Worm (Caenorhabditis elegans) whole organism, young adult: Measurements from ENCODE around the gene C02E7.7.
A peak's percentile ranks its signal among the peaks of the same experiment; 100 is the strongest.

ENCODE experiments used
- B0019.2 ChIP-seq: fragments of 200-800 bp; sonication (Bioruptor generic); conservative IDR thresholded peaks from 2 replicates; pipeline ENCODE4 v1.3.6; 2022; ENCODE audit warnings: missing genetic modification reagents, missing genetic modification characterization, missing compliant biosample characterization
- B0035.1 ChIP-seq: sonication (generic microtip); optimal IDR thresholded peaks from 2 replicates; lab custom pipeline; 2016; ENCODE audit warnings: missing genetic modification characterization, mild to moderate bottlenecking, missing compliant biosample characterization, missing genotype, missing genetic modification reagents
- B0336.3 ChIP-seq: fragments of 200-800 bp; sonication (Bioruptor generic); IDR thresholded peaks from 2 replicates; pipeline ENCODE4 v1.3.6; 2022; ENCODE audit warnings: missing genetic modification characterization, missing compliant biosample characterization
- F37B4.10 ChIP-seq: fragments of 200-800 bp; sonication (Bioruptor generic); IDR thresholded peaks from 2 replicates; pipeline ENCODE4 v1.3.6; 2022; ENCODE audit warnings: missing genetic modification characterization, missing compliant biosample characterization
- F39B2.1 ChIP-seq: fragments of 200-800 bp; sonication (Bioruptor generic); IDR thresholded peaks from 2 replicates; pipeline ENCODE4 v1.3.6; 2022; ENCODE audit warnings: missing genetic modification reagents, missing genetic modification characterization, missing compliant biosample characterization
- K11D2.4 ChIP-seq: fragments of 200-800 bp; sonication (Bioruptor generic); IDR thresholded peaks from 2 replicates; pipeline ENCODE4 v1.3.6; 2022; ENCODE audit warnings: missing genetic modification reagents, missing genetic modification characterization, missing compliant biosample characterization
- K12H6.12 ChIP-seq: fragments of 200-800 bp; sonication (Bioruptor generic); optimal IDR thresholded peaks from 2 replicates; lab custom pipeline; 2018; ENCODE audit warnings: mild to moderate bottlenecking, missing genetic modification characterization, missing compliant biosample characterization
- T07F8.4 ChIP-seq: sonication (generic microtip); optimal IDR thresholded peaks from 2 replicates; lab custom pipeline; 2016; ENCODE audit warnings: mild to moderate bottlenecking, missing genetic modification characterization, moderate library complexity, missing compliant biosample characterization
- T26A5.8 ChIP-seq: sonication (generic microtip); optimal IDR thresholded peaks from 2 replicates; lab custom pipeline; 2016; ENCODE audit warnings: missing genetic modification characterization, missing compliant biosample characterization
- Y53G8AR.9 ChIP-seq: fragments of 200-800 bp; sonication (Bioruptor generic); conservative IDR thresholded peaks from 2 replicates; pipeline ENCODE4 v1.3.6; 2022; ENCODE audit warnings: missing genetic modification reagents, missing genetic modification characterization, missing compliant biosample characterization
- Y95B8A.8 ChIP-seq: fragments of 200-800 bp; sonication (Bioruptor generic); IDR thresholded peaks from 2 replicates; pipeline ENCODE4 v1.3.6; 2022; ENCODE audit warnings: missing genetic modification reagents, missing genetic modification characterization, missing compliant biosample characterization
- ama-1 ChIP-seq, 3 experiments: fragments of 150-350 bp in 1 of 3; sonication (generic microtip) in 2 of 3; optimal IDR thresholded peaks; 2 replicates each; lab custom pipeline; 2014 to 2018; ENCODE audit warnings: missing biosample characterization in 2 of 3, missing genetic modification characterization in 2 of 3, missing genetic modification reagents in 2 of 3
- atf-7 ChIP-seq: sonication (generic microtip); optimal IDR thresholded peaks from 2 replicates; lab custom pipeline; 2017; ENCODE audit warnings: mild to moderate bottlenecking, missing genetic modification characterization, missing compliant biosample characterization
- attf-3 ChIP-seq: fragments of 200-800 bp; sonication (Bioruptor generic); conservative IDR thresholded peaks from 2 replicates; pipeline ENCODE4 v1.3.6; 2022; ENCODE audit warnings: missing genetic modification reagents, missing genetic modification characterization, missing compliant biosample characterization
- attf-6 ChIP-seq: fragments of 200-800 bp; sonication (Bioruptor generic); IDR thresholded peaks from 2 replicates; pipeline ENCODE4 v1.3.6; 2022; ENCODE audit warnings: missing genetic modification reagents, missing genetic modification characterization, missing compliant biosample characterization
- ccch-3 ChIP-seq: fragments of 200-800 bp; sonication (Bioruptor generic); optimal IDR thresholded peaks from 2 replicates; lab custom pipeline; 2018; ENCODE audit warnings: mild to moderate bottlenecking, missing genetic modification characterization, missing compliant biosample characterization
- cebp-2 ChIP-seq: fragments of 200-800 bp; sonication (Bioruptor generic); IDR thresholded peaks from 2 replicates; pipeline ENCODE4 v1.3.6; 2022; ENCODE audit warnings: missing genetic modification characterization, missing compliant biosample characterization
- ceh-79 ChIP-seq: sonication (generic microtip); optimal IDR thresholded peaks from 2 replicates; lab custom pipeline; 2017; ENCODE audit warnings: mild to moderate bottlenecking, missing genetic modification characterization, missing compliant biosample characterization
- chd-7 ChIP-seq: sonication (generic microtip); optimal IDR thresholded peaks from 2 replicates; lab custom pipeline; 2016; ENCODE audit warnings: mild to moderate bottlenecking, missing genetic modification characterization, moderate library complexity, missing compliant biosample characterization
- die-1 ChIP-seq: sonication (generic microtip); optimal IDR thresholded peaks from 2 replicates; lab custom pipeline; 2016; ENCODE audit warnings: missing genotype, mild to moderate bottlenecking, missing genetic modification characterization, missing compliant biosample characterization
- dpff-1 ChIP-seq: sonication (generic microtip); optimal IDR thresholded peaks from 2 replicates; lab custom pipeline; 2017; ENCODE audit warnings: mild to moderate bottlenecking, missing genetic modification characterization, missing compliant biosample characterization
- egl-44 ChIP-seq: fragments of 200-800 bp; sonication (Bioruptor generic); IDR thresholded peaks from 2 replicates; pipeline ENCODE4 v1.3.6; 2022; ENCODE audit warnings: missing genetic modification reagents, missing genetic modification characterization, missing compliant biosample characterization
- him-1 ChIP-seq: sonication (generic microtip); optimal IDR thresholded peaks from 2 replicates; lab custom pipeline; 2016; ENCODE audit warnings: missing genotype, missing genetic modification reagents, missing genetic modification characterization, missing compliant biosample characterization
- hlh-26 ChIP-seq: fragments of 200-800 bp; sonication (Bioruptor generic); conservative IDR thresholded peaks from 2 replicates; pipeline ENCODE4 v1.3.6; 2022; ENCODE audit warnings: missing genetic modification reagents, missing genetic modification characterization, missing compliant biosample characterization
- hrde-1 ChIP-seq: sonication (generic microtip); optimal IDR thresholded peaks from 2 replicates; lab custom pipeline; 2016; ENCODE audit warnings: missing genetic modification characterization, mild to moderate bottlenecking, missing compliant biosample characterization, moderate library complexity, missing genotype, missing genetic modification reagents, borderline replicate concordance
- lag-1 ChIP-seq: fragments of 200-800 bp; sonication (Bioruptor generic); IDR thresholded peaks from 2 replicates; pipeline ENCODE4 v1.3.6; 2022; ENCODE audit warnings: missing genetic modification reagents, missing genetic modification characterization, missing compliant biosample characterization
- let-526 ChIP-seq: fragments of 200-800 bp; sonication (Bioruptor generic); IDR thresholded peaks from 2 replicates; pipeline ENCODE4 v1.3.6; 2022; ENCODE audit warnings: missing genetic modification reagents, missing genetic modification characterization, missing compliant biosample characterization
- lin-35 ChIP-seq, 3 experiments: fragments of 150-350 bp in 2 of 3; sonication (generic microtip) in 1 of 3; optimal IDR thresholded peaks; 2 replicates each; lab custom pipeline; 2014 to 2018; ENCODE audit warnings: missing biosample characterization in 3 of 3, missing genetic modification characterization in 3 of 3, missing genetic modification reagents in 3 of 3
- lin-40 ChIP-seq: sonication (generic microtip); optimal IDR thresholded peaks from 2 replicates; lab custom pipeline; 2016; ENCODE audit warnings: missing genetic modification characterization, mild to moderate bottlenecking, missing compliant biosample characterization, missing genotype, missing genetic modification reagents
- lir-1 ChIP-seq: fragments of 200-800 bp; sonication (Bioruptor generic); conservative IDR thresholded peaks from 2 replicates; pipeline ENCODE4 v1.3.6; 2022; ENCODE audit warnings: missing genetic modification reagents, missing genetic modification characterization, missing compliant biosample characterization
- madf-10 ChIP-seq: sonication (generic microtip); optimal IDR thresholded peaks from 2 replicates; lab custom pipeline; 2016; ENCODE audit warnings: mild to moderate bottlenecking, missing genetic modification characterization, missing compliant biosample characterization
- madf-3 ChIP-seq: fragments of 200-800 bp; sonication (Bioruptor generic); IDR thresholded peaks from 2 replicates; pipeline ENCODE4 v1.3.6; 2022; ENCODE audit warnings: missing genetic modification reagents, missing genetic modification characterization, missing compliant biosample characterization
- madf-8 ChIP-seq: fragments of 200-800 bp; sonication (Bioruptor generic); conservative IDR thresholded peaks from 2 replicates; pipeline ENCODE4 v1.3.6; 2022; ENCODE audit warnings: missing genetic modification reagents, missing genetic modification characterization, missing compliant biosample characterization
- mcd-1 ChIP-seq: fragments of 200-800 bp; sonication (Bioruptor generic); IDR thresholded peaks from 2 replicates; pipeline ENCODE4 v1.3.6; 2022; ENCODE audit warnings: missing genetic modification reagents, missing genetic modification characterization, missing compliant biosample characterization
- mxl-1 ChIP-seq: sonication (generic microtip); optimal IDR thresholded peaks from 2 replicates; lab custom pipeline; 2016; ENCODE audit warnings: missing genetic modification characterization, missing compliant biosample characterization
- nfya-1 ChIP-seq: sonication (generic microtip); optimal IDR thresholded peaks from 2 replicates; lab custom pipeline; 2017; ENCODE audit warnings: antibody characterized with exemption, missing compliant biosample characterization, missing genetic modification characterization, borderline replicate concordance; ENCODE audit not compliant: insufficient read depth
- nfya-2 ChIP-seq: fragments of 200-800 bp; sonication (Bioruptor generic); IDR thresholded peaks from 2 replicates; pipeline ENCODE4 v1.3.6; 2022; ENCODE audit warnings: missing genetic modification reagents, missing genetic modification characterization, missing compliant biosample characterization
- nfyb-1 ChIP-seq: fragments of 200-800 bp; sonication (Bioruptor generic); IDR thresholded peaks from 2 replicates; pipeline ENCODE4 v1.3.6; 2022; ENCODE audit warnings: missing genetic modification reagents, missing genetic modification characterization, missing compliant biosample characterization
- repo-1 ChIP-seq: sonication (generic microtip); optimal IDR thresholded peaks from 2 replicates; lab custom pipeline; 2017; ENCODE audit warnings: mild to moderate bottlenecking, missing genetic modification characterization, missing compliant biosample characterization
- snpc-4 ChIP-seq, 5 experiments: fragments of 150-350 bp in 1 of 5; sonication (generic microtip) in 4 of 5; optimal IDR thresholded peaks; 2 replicates each; lab custom pipeline; 2014 to 2018; ENCODE audit warnings: missing genetic modification characterization in 5 of 5, missing biosample characterization in 3 of 5, antibody characterized with exemption in 2 of 5, mild to moderate bottlenecking in 2 of 5, missing compliant biosample characterization in 2 of 5, missing genotype in 2 of 5, moderate library complexity in 2 of 5, missing genetic modification reagents in 1 of 5
- sptf-2 ChIP-seq: fragments of 200-800 bp; sonication (Bioruptor generic); optimal IDR thresholded peaks from 2 replicates; lab custom pipeline; 2018; ENCODE audit warnings: mild to moderate bottlenecking, missing genetic modification characterization, missing compliant biosample characterization
- tbp1 ChIP-seq: fragments of 200-800 bp; sonication (Bioruptor generic); optimal IDR thresholded peaks from 2 replicates; lab custom pipeline; 2018; ENCODE audit warnings: mild to moderate bottlenecking, missing genetic modification characterization, missing compliant biosample characterization
- tbx-9 ChIP-seq: sonication (generic microtip); optimal IDR thresholded peaks from 2 replicates; lab custom pipeline; 2016; ENCODE audit warnings: borderline replicate concordance, missing genetic modification characterization, inconsistent platforms, missing compliant biosample characterization
- unc-62 ChIP-seq: fragments of 150-350 bp; optimal IDR thresholded peaks from 2 replicates; lab custom pipeline; 2014; ENCODE audit warnings: missing biosample characterization, missing genetic modification reagents, missing genetic modification characterization
- zim-3 ChIP-seq: sonication (generic microtip); optimal IDR thresholded peaks from 2 replicates; lab custom pipeline; 2017; ENCODE audit warnings: mild to moderate bottlenecking, missing genetic modification characterization, moderate library complexity, missing compliant biosample characterization
- ztf-22 ChIP-seq: fragments of 200-800 bp; sonication (Bioruptor generic); optimal IDR thresholded peaks from 2 replicates; lab custom pipeline; 2018; ENCODE audit warnings: mild to moderate bottlenecking, missing genetic modification characterization, moderate library complexity, missing compliant biosample characterization
- ztf-26 ChIP-seq: sonication (generic microtip); optimal IDR thresholded peaks from 2 replicates; lab custom pipeline; 2017; ENCODE audit warnings: missing genetic modification characterization, missing compliant biosample characterization
- ztf-3 ChIP-seq: fragments of 200-800 bp; sonication (Bioruptor generic); optimal IDR thresholded peaks from 2 replicates; lab custom pipeline; 2018; ENCODE audit warnings: mild to moderate bottlenecking, missing genetic modification characterization, missing compliant biosample characterization

Gene C02E7.7

ce11 chrV:4889976-4890479 is 28.3 kb downstream of the C02E7.7 start, which contains the start of gene T19H12.2 (continued):
- peak; percentile 59; the same call in 1 of the 2 replicates for TF ChIP-seq nfyb-1 (GFP tag; lab: Robert Waterston, UW)
- no peak for TF ChIP-seq let-526 (GFP tag; lab: Robert Waterston, UW)
- peak; percentile 63; the same call in 1 of the 2 replicates for TF ChIP-seq B0336.3 (GFP tag; lab: Robert Waterston, UW)
- no peak for TF ChIP-seq ceh-79 (tag; lab: Kevin White, UChicago)
- TF ChIP-seq ccch-3 (GFP tag; lab: Kevin White, UChicago), result no peak
- TF ChIP-seq unc-62 (GFP tag; lab: Kevin White, UChicago), result no peak
- TF ChIP-seq lin-35 (GFP tag; optimal IDR thresholded peaks at IDR 0.05; lab: Kevin White, UChicago), result peak in 2 of 3 experiments; percentile 58 to 93
- no peak for TF ChIP-seq die-1
- no peak for TF ChIP-seq lag-1
- TF ChIP-seq tbp1 (GFP tag; lab: Kevin White, UChicago), result peak; percentile 66
- TF ChIP-seq snpc-4 (GFP tag; optimal IDR thresholded peaks at IDR 0.05; lab: Kevin White, UChicago), result peak; percentile 58
- TF ChIP-seq snpc-4 (tag; optimal IDR thresholded peaks at IDR 0.05; lab: Kevin White, UChicago), result peak in 3 of 4 experiments; percentile 32 to 70 (median 62)
- no peak for TF ChIP-seq mxl-1 (tag; lab: Kevin White, UChicago)
- TF ChIP-seq repo-1 (tag; lab: Kevin White, UChicago), result no peak
- TF ChIP-seq hrde-1 (tag; lab: Kevin White, UChicago), result peak; percentile 41
- TF ChIP-seq F39B2.1 (GFP tag; lab: Robert Waterston, UW), result 0 out of 2 replicates have a peak, but pooled peaks have one; percentile 54
- peak; percentile 67 for TF ChIP-seq attf-3 (GFP tag; lab: Robert Waterston, UW)
- TF ChIP-seq attf-6, result peak; percentile 41; the same call in 1 of the 2 replicates
- peak; percentile 71; the same call in 1 of the 2 replicates for TF ChIP-seq lir-1 (GFP tag; lab: Robert Waterston, UW)
- peak; percentile 97 for TF ChIP-seq mcd-1 (GFP tag; lab: Robert Waterston, UW)
- no peak for TF ChIP-seq chd-7 (tag; lab: Kevin White, UChicago)
- no peak for TF ChIP-seq zim-3 (tag; lab: Kevin White, UChicago)
- no peak for TF ChIP-seq cebp-2 (GFP tag; lab: Robert Waterston, UW)
- no peak for TF ChIP-seq T26A5.8 (tag; lab: Kevin White, UChicago)
- TF ChIP-seq K12H6.12 (tag; lab: Kevin White, UChicago), result no peak
- TF ChIP-seq hlh-26 (GFP tag; lab: Robert Waterston, UW), result no peak
- no peak for TF ChIP-seq atf-7 (tag; lab: Kevin White, UChicago)
- TF ChIP-seq ama-1 (optimal IDR thresholded peaks at IDR 0.05; lab: Kevin White, UChicago), result no peak
- TF ChIP-seq ama-1 (GFP tag; optimal IDR thresholded peaks at IDR 0.05; lab: Kevin White, UChicago), result no peak
- no peak for TF ChIP-seq tbx-9 (tag; lab: Kevin White, UChicago)
- no peak for TF ChIP-seq ztf-22 (GFP tag; lab: Kevin White, UChicago)
- no peak for TF ChIP-seq B0035.1 (tag; lab: Kevin White, UChicago)
- TF ChIP-seq lin-40 (tag; lab: Kevin White, UChicago), result no peak
- no peak for TF ChIP-seq sptf-2
- no peak for TF ChIP-seq K11D2.4 (GFP tag; lab: Robert Waterston, UW)
- TF ChIP-seq dpff-1, result no peak
- TF ChIP-seq Y53G8AR.9, result peak; percentile 78
- TF ChIP-seq madf-10, result no peak
- no peak for TF ChIP-seq T07F8.4 (tag; lab: Kevin White, UChicago)
- peak; percentile 80 for TF ChIP-seq him-1 (tag; lab: Kevin White, UChicago)
- TF ChIP-seq ztf-26 (tag; lab: Kevin White, UChicago), result no peak
- TF ChIP-seq madf-8 (GFP tag; lab: Robert Waterston, UW), result peak; percentile 100
- no peak for TF ChIP-seq nfya-2 (GFP tag; lab: Robert Waterston, UW)
- no peak for TF ChIP-seq nfya-1 (tag; lab: Kevin White, UChicago)
- TF ChIP-seq egl-44, result no peak
- TF ChIP-seq F37B4.10 (GFP tag; lab: Robert Waterston, UW), result no peak
- TF ChIP-seq ztf-3, result no peak
- peak; percentile 93 for TF ChIP-seq B0019.2 (GFP tag; lab: Robert Waterston, UW)
- peak; percentile 92 for TF ChIP-seq madf-3
- TF ChIP-seq Y95B8A.8 (GFP tag; lab: Robert Waterston, UW), result peak; percentile 93
